Worm (Caenorhabditis elegans) whole organism, young adult: ENCODE measurements around the gene smut-1.

Experiments
- F37B4.10 ChIP-seq: fragments of 200-800 bp; sonication (Bioruptor generic); IDR thresholded peaks from 2 replicates; pipeline ENCODE4 v1.3.6; 2022; ENCODE audit warnings: missing genetic modification characterization, missing compliant biosample characterization
- Y79H2A.3 ChIP-seq: fragments of 200-800 bp; sonication (Bioruptor generic); conservative IDR thresholded peaks from 2 replicates; pipeline ENCODE4 v1.3.6; 2022; ENCODE audit warnings: missing genetic modification reagents, missing genetic modification characterization, missing compliant biosample characterization
- die-1 ChIP-seq: sonication (generic microtip); optimal IDR thresholded peaks from 2 replicates; lab custom pipeline; 2016; ENCODE audit warnings: missing genotype, mild to moderate bottlenecking, missing genetic modification characterization, missing compliant biosample characterization
- dpl-1 ChIP-seq: fragments of 150-350 bp; optimal IDR thresholded peaks from 2 replicates; lab custom pipeline; 2014; ENCODE audit warnings: missing biosample characterization, missing genetic modification reagents, missing genetic modification characterization
- nfya-1 ChIP-seq: sonication (generic microtip); optimal IDR thresholded peaks from 2 replicates; lab custom pipeline; 2017; ENCODE audit warnings: antibody characterized with exemption, missing compliant biosample characterization, missing genetic modification characterization, borderline replicate concordance; ENCODE audit not compliant: insufficient read depth
- pha-4 ChIP-seq: fragments of 150-350 bp; sonication (generic microtip); optimal IDR thresholded peaks from 2 replicates; lab custom pipeline; 2014; ENCODE audit warnings: missing biosample characterization, missing genetic modification reagents, missing genetic modification characterization
- snpc-4 ChIP-seq, 5 experiments: fragments of 150-350 bp in 1 of 5; sonication (generic microtip) in 4 of 5; optimal IDR thresholded peaks; 2 replicates each; lab custom pipeline; 2014 to 2018; ENCODE audit warnings: missing genetic modification characterization in 5 of 5, missing biosample characterization in 3 of 5, antibody characterized with exemption in 2 of 5, mild to moderate bottlenecking in 2 of 5, missing compliant biosample characterization in 2 of 5, missing genotype in 2 of 5, moderate library complexity in 2 of 5, missing genetic modification reagents in 1 of 5
- unc-62 ChIP-seq: fragments of 150-350 bp; optimal IDR thresholded peaks from 2 replicates; lab custom pipeline; 2014; ENCODE audit warnings: missing biosample characterization, missing genetic modification reagents, missing genetic modification characterization
- xnd-1 ChIP-seq: sonication (generic microtip); optimal IDR thresholded peaks from 2 replicates; lab custom pipeline; 2016; ENCODE audit warnings: missing genotype, missing genetic modification reagents, missing genetic modification characterization, missing compliant biosample characterization

DNA sequence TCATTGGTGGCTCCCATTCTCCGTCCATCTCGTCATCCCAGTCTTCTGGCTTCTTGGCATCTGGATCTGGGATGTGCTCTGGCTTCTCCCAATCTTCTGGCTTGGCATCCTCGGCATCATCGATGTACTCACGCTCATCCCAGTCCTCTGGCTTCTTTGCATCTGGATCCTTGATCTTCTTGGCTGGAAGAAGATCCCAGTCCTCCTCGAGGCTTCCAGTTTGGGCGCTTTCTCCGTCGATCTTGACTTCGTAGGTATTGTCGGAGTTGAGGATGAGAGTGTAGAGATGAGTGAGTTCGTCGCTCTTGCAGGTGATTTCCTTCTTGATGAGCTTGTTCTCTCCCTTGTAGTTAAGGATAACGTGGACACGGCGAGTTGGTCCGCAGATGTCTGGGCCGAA is 2.7 kb downstream of the smut-1 start:
- TF ChIP-seq Y79H2A.3 (no peak), unc-62 (no peak), F37B4.10 (GFP tag; lab: Robert Waterston, UW) (no peak), dpl-1 (GFP tag; lab: Kevin White, UChicago) (no peak), pha-4 (no peak), xnd-1 (tag; lab: Kevin White, UChicago) (no peak), nfya-1 (tag; lab: Kevin White, UChicago) (no peak), snpc-4 (GFP tag; optimal IDR thresholded peaks at IDR 0.05; lab: Kevin White, UChicago) (no peak), snpc-4 (tag; optimal IDR thresholded peaks at IDR 0.05; lab: Kevin White, UChicago) (no peak), die-1 (tag; lab: Kevin White, UChicago) (no peak)
